Worm (Caenorhabditis elegans): ENCODE data around the gene C50E3.7.

The C50E3.7 gene

DNA sequence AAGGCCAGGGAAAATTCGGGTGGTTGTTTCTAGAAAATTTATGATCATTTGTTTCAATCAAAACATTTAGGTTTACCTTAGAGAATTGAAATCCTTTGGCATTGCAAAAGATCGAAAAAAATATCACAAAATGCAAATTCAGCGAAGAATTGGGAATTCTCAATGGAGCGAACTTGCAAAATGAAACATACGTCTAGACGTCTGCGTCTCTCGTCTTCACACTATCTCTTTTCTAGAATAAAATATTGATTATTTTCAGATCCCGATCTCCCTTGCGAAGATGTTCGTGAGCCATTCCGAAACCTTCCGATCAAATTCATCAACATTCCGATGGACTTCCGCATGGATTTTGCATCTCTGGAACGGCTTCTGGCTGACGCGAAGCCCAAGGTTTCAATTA lies 17.8 kb downstream of the C50E3.7 start, which contains the start of gene ets-6:
Gene ets-6, minus strand, starts transcription at position 169 of the 400 bp plus-strand sequence.
- peak; percentile 2 for TF ChIP-seq aha-1 (tag)
- TF ChIP-seq mdl-1 (tag; optimal IDR thresholded peaks at IDR 0.05): no peak
- TF ChIP-seq dpl-1 (GFP tag; optimal IDR thresholded peaks at IDR 0.05): peak; percentile 36
- TF ChIP-seq mes-2 (tag; optimal IDR thresholded peaks at IDR 0.05; ENCODE audit: poor library complexity, severe bottlenecking): peak; percentile 67
- no peak for TF ChIP-seq nhr-77 (tag; optimal IDR thresholded peaks at IDR 0.05)
- peak; percentile 20 for TF ChIP-seq dve-1 (tag; optimal IDR thresholded peaks at IDR 0.05; ENCODE audit: insufficient read depth)
- no peak for TF ChIP-seq lin-1 (GFP tag; IDR thresholded peaks at IDR 0.05)
- peak; percentile 45 for TF ChIP-seq ceh-28 (tag; optimal IDR thresholded peaks at IDR 0.05)
- TF ChIP-seq unc-62 (GFP tag; optimal IDR thresholded peaks at IDR 0.05 in 1 of 2): peak in 1 of 2 experiments; percentile 65
- TF ChIP-seq unc-62 (tag; optimal IDR thresholded peaks at IDR 0.05): no peak
- TF ChIP-seq mep-1 (tag; optimal IDR thresholded peaks at IDR 0.05): peak; percentile 52
- TF ChIP-seq lsy-2 (tag; optimal IDR thresholded peaks at IDR 0.05): peak in 1 of 2 experiments; percentile 77
- no peak for TF ChIP-seq daf-12 (tag; optimal IDR thresholded peaks at IDR 0.05)
- peak; percentile 96 for TF ChIP-seq lin-38 (GFP tag; IDR thresholded peaks at IDR 0.05)
- no peak for TF ChIP-seq ceh-62 (tag; optimal IDR thresholded peaks at IDR 0.05)
- no peak for TF ChIP-seq arid-1 (GFP tag; conservative IDR thresholded peaks at IDR 0.05)
- TF ChIP-seq ctbp-1 (GFP tag; IDR thresholded peaks at IDR 0.05): no peak
- TF ChIP-seq rbr-2 (tag; optimal IDR thresholded peaks at IDR 0.05): peak; percentile 41
- TF ChIP-seq ceh-44 (GFP tag; IDR thresholded peaks at IDR 0.05): peak; percentile 38; the same call in 1 of the 2 replicates

DNA sequence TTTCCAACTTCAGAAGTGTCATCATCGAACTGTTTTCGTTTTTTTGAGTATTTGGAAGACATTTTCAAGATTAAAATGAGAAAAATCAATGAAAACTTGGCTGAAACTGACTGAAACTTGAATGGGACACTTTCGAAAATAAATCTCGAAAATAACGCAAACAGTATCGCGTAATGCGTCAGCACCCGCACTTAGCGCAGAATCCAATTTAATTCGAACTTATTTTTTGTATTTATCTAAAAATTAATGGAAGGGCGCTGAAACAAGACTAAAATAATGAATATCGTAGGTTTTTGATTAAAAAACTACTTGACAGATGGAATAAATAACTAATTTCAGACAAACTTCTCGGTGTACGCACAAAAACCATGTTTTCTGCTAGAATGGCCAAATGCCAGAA lies 22.6 kb downstream of the C50E3.7 start, which contains the start of the genes snu-66 and ints-9:
Gene snu-66, minus strand, starts transcription at position 108 of the 400 bp plus-strand sequence.
Gene ints-9, plus strand, starts transcription at position 240 of the 400 bp plus-strand sequence.
- TF ChIP-seq fkh-10 (GFP tag; optimal IDR thresholded peaks at IDR 0.05) (no peak), rbr-2 (tag; optimal IDR thresholded peaks at IDR 0.05) (peak; percentile 55), dve-1 (tag; optimal IDR thresholded peaks at IDR 0.05; ENCODE audit: insufficient read depth) (peak; percentile 52), dpl-1 (GFP tag; optimal IDR thresholded peaks at IDR 0.05) (peak; percentile 78), lim-7 (GFP tag; IDR thresholded peaks at IDR 0.05) (no peak), dmd-6 (GFP tag; IDR thresholded peaks at IDR 0.05) (0 out of 2 replicates have a peak, but pooled peaks have one; percentile 21), hmg-1.1 (GFP tag; IDR thresholded peaks at IDR 0.05) (0 out of 2 replicates have a peak, but pooled peaks have one; percentile 29), ceh-44 (GFP tag; IDR thresholded peaks at IDR 0.05) (no peak), ama-1 (optimal IDR thresholded peaks at IDR 0.05) (no peak), T26A8.4 (GFP tag; IDR thresholded peaks at IDR 0.05) (peak; percentile 21; the same call in 1 of the 2 replicates), ztf-7 (tag; optimal IDR thresholded peaks at IDR 0.05) (no peak), mes-2 (tag; optimal IDR thresholded peaks at IDR 0.05; ENCODE audit: poor library complexity, severe bottlenecking) (peak; percentile 81), daf-12 (tag; optimal IDR thresholded peaks at IDR 0.05) (no peak), nhr-28 (tag; optimal IDR thresholded peaks at IDR 0.05) (no peak), mep-1 (tag; optimal IDR thresholded peaks at IDR 0.05) (peak; percentile 62), lin-38 (GFP tag; IDR thresholded peaks at IDR 0.05) (peak; percentile 85), dmd-9 (GFP tag; IDR thresholded peaks at IDR 0.05) (0 out of 2 replicates have a peak, but pooled peaks have one; percentile 48), lsy-2 (tag; optimal IDR thresholded peaks at IDR 0.05) (peak in 1 of 2 experiments; percentile 86), nhr-102 (tag; optimal IDR thresholded peaks at IDR 0.05) (peak; percentile 16), nhr-48 (tag; optimal IDR thresholded peaks at IDR 0.05) (peak; percentile 8)

- TF ChIP-seq unc-62 (GFP tag; optimal IDR thresholded peaks at IDR 0.05 in 1 of 2) (no peak), unc-62 (tag; optimal IDR thresholded peaks at IDR 0.05) (no peak), aha-1 (tag) (no peak), dve-1 (tag; optimal IDR thresholded peaks at IDR 0.05; ENCODE audit: insufficient read depth) (no peak), unc-39 (tag; optimal IDR thresholded peaks at IDR 0.05) (no peak), pha-4 (GFP tag; IDR thresholded peaks at IDR 0.05) (no peak), pha-4 (tag; optimal IDR thresholded peaks at IDR 0.05) (no peak)
Observed at ce11 chrV:7570955-7571354, 27.2 kb downstream of the C50E3.7 start, which contains the start of gene F19F10.14. Gene F19F10.14, minus strand, starts transcription at chrV:7571055.

DNA sequence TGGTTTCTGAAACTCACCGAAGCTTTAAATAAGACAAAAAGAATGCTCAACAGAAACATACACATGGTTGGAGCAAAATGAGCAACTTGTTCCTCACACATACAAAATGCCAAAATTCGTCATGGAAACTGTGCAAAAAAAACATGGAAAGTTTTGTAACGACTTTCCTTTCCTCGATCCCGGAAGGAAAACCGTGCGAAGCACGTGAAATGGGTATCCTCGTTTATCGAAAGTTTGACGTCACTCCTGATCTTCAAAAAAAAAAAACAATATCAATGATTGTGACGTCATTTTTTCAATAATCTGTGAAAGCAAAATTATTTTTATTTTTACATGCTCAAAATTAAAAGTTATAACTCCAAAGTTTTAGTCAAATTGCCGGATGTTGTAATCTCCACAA lies 27.9 kb downstream of the C50E3.7 start, which contains the start of gene clec-212:
Gene clec-212, minus strand, starts transcription at position 101 of the 400 bp plus-strand sequence.
- TF ChIP-seq tag-97 (GFP tag; IDR thresholded peaks at IDR 0.05): no peak
- no peak for TF ChIP-seq zag-1 (tag; optimal IDR thresholded peaks at IDR 0.05)
- no peak for TF ChIP-seq madf-9 (GFP tag; conservative IDR thresholded peaks at IDR 0.05)
- no peak for TF ChIP-seq nhr-48 (tag; optimal IDR thresholded peaks at IDR 0.05)
- no peak for TF ChIP-seq unc-62 (GFP tag; optimal IDR thresholded peaks at IDR 0.05 in 1 of 2)
- no peak for TF ChIP-seq unc-62 (tag; optimal IDR thresholded peaks at IDR 0.05)
- no peak for TF ChIP-seq ctbp-1 (GFP tag; IDR thresholded peaks at IDR 0.05)
- no peak for TF ChIP-seq snpc-4 (tag; optimal IDR thresholded peaks at IDR 0.05)
- no peak for TF ChIP-seq tra-1 (GFP tag; IDR thresholded peaks at IDR 0.05)
- TF ChIP-seq spr-1 (tag; optimal IDR thresholded peaks at IDR 0.05): no peak
- no peak for TF ChIP-seq nhr-11 (tag; optimal IDR thresholded peaks at IDR 0.05)
- TF ChIP-seq lin-39 (tag; optimal IDR thresholded peaks at IDR 0.05): no peak
- TF ChIP-seq duxl-1 (tag; optimal IDR thresholded peaks at IDR 0.05; ENCODE audit: poor library complexity): no peak
- no peak for TF ChIP-seq mdt-29 (GFP tag; IDR thresholded peaks at IDR 0.05)

Data from whole organism, L4 larva.